Worm (Caenorhabditis elegans): ENCODE results near the gene ncs-6.

DNA sequence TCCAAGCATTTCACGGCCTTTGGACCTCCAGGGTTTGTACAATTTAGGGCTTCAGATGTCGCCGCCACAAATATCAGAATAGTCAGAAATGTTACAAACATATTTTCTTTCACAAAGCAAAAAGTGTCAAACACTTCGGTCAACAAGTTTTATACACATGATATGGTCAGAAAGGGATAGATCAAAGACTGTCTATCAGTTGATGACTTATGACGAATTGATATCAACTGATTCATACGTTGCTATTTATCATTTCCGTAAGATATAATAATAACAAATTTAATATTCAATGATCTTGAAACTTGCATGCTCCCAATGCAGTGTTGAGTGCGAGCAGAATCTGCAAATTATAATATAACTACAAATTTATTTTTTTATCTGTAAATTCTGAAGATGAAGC, 32.3 kb upstream of the ncs-6 start, which contains the start of gene W10G11.1:
- TF ChIP-seq W03F9.2 (tag; optimal IDR thresholded peaks at IDR 0.05) (no peak), dao-5 (tag; optimal IDR thresholded peaks at IDR 0.05) (no peak)

Measured in whole organism, L4/young adult.